Worm (Caenorhabditis elegans): ENCODE data around the gene mrpl-50.
A peak's percentile ranks its signal among the peaks of the same experiment; 100 is the strongest.

DNA sequence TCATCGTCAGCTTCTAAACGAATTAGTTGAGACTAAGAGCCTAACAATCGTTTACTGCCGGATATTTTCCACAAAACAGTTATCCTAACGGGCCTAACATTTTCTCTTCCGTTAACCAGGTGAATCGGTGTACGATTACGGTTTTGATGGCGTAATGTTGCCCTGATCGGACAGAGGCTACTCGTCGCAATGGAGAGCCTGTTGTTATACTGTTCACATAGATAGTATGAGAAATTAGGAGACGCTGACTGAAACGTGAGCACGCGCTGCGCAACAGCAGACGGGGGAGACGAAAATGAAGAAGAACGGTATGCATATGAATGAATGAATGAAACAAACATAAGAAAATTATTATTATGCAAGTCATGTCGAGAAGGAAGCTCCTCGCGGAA lies 30.3 kb upstream of the mrpl-50 start:
- TF ChIP-seq ets-4 (tag; optimal IDR thresholded peaks at IDR 0.05) (no peak), unc-42 (tag; optimal IDR thresholded peaks at IDR 0.05) (no peak), tbx-2 (tag; optimal IDR thresholded peaks at IDR 0.05) (peak; percentile 30), pag-3 (tag; optimal IDR thresholded peaks at IDR 0.05; ENCODE audit: borderline replicate concordance) (no peak), ceh-14 (tag; optimal IDR thresholded peaks at IDR 0.05) (no peak), sox-4 (tag; optimal IDR thresholded peaks at IDR 0.05) (no peak), pha-4 (tag; optimal IDR thresholded peaks at IDR 0.05) (no peak), madf-2 (tag; optimal IDR thresholded peaks at IDR 0.05) (no peak)

Data from whole organism, late embryonic.